Worm (Caenorhabditis elegans) whole organism, L1 larva: Measurements from ENCODE around the gene srx-125.

ENCODE experiments used
- C04F5.9 ChIP-seq: sonication (generic microtip); optimal IDR thresholded peaks from 2 replicates; lab custom pipeline; 2016; ENCODE audit warnings: missing genetic modification characterization, missing compliant biosample characterization
- C16A3.4 ChIP-seq: fragments of 150-350 bp; optimal IDR thresholded peaks from 2 replicates; lab custom pipeline; 2014; ENCODE audit warnings: missing biosample characterization, missing genetic modification characterization
- F16B12.6 ChIP-seq: fragments of 150-350 bp; optimal IDR thresholded peaks from 2 replicates; lab custom pipeline; 2014; ENCODE audit warnings: missing biosample characterization, missing genetic modification characterization
- aha-1 ChIP-seq: fragments of 150-350 bp; optimal IDR thresholded peaks from 2 replicates; lab custom pipeline; 2014; ENCODE audit warnings: missing biosample characterization, missing genetic modification characterization
- aly-2 ChIP-seq: fragments of 150-350 bp; optimal IDR thresholded peaks from 2 replicates; lab custom pipeline; 2014; ENCODE audit warnings: missing biosample characterization, missing genetic modification characterization
- ama-1 ChIP-seq: fragments of 150-350 bp; optimal IDR thresholded peaks from 2 replicates; lab custom pipeline; 2014
- blmp-1 ChIP-seq: fragments of 150-350 bp; optimal IDR thresholded peaks from 2 replicates; lab custom pipeline; 2014; ENCODE audit warnings: missing biosample characterization, missing genetic modification characterization
- ceh-63 ChIP-seq: fragments of 200-800 bp; sonication (Bioruptor generic); optimal IDR thresholded peaks from 2 replicates; lab custom pipeline; 2018; ENCODE audit warnings: mild to moderate bottlenecking, missing genetic modification characterization, missing compliant biosample characterization
- ceh-8 ChIP-seq: fragments of 200-800 bp; sonication (Bioruptor generic); optimal IDR thresholded peaks from 2 replicates; lab custom pipeline; 2018; ENCODE audit warnings: mild to moderate bottlenecking, missing genetic modification characterization, moderate library complexity, missing compliant biosample characterization
- ceh-82 ChIP-seq, 3 experiments: fragments of 150-350 bp in 1 of 3; sonication (generic microtip) in 2 of 3; optimal IDR thresholded peaks; 2 replicates each; lab custom pipeline; 2014 to 2017; ENCODE audit warnings: missing biosample characterization in 3 of 3, missing genetic modification characterization in 3 of 3
- ceh-88 ChIP-seq: fragments of 200-800 bp; sonication (Bioruptor generic); IDR thresholded peaks from 2 replicates; pipeline ENCODE4 v1.3.6; 2022; ENCODE audit warnings: missing genetic modification characterization, missing compliant biosample characterization
- ces-1 ChIP-seq: fragments of 150-350 bp; optimal IDR thresholded peaks from 2 replicates; lab custom pipeline; 2014; ENCODE audit warnings: missing biosample characterization, missing genetic modification reagents, missing genetic modification characterization
- dpl-1 ChIP-seq, 3 experiments: fragments of 150-350 bp in 2 of 3; sonication (generic microtip) in 1 of 3; optimal IDR thresholded peaks; 2 replicates each; lab custom pipeline; 2014 to 2017; ENCODE audit warnings: missing biosample characterization in 3 of 3, missing genetic modification characterization in 3 of 3, missing genetic modification reagents in 3 of 3
- efl-1 ChIP-seq, 4 experiments: fragments of 150-350 bp; optimal IDR thresholded peaks in 3 of 4; peaks in 1 of 4; 1 replicate in 1 of 4; 2 replicates in 3 of 4; lab custom pipeline; 2014; ENCODE audit warnings: missing biosample characterization in 2 of 4, missing genetic modification characterization in 2 of 4, missing genetic modification reagents in 2 of 4
- efl-3 ChIP-seq: fragments of 200-800 bp; sonication (Bioruptor generic); optimal IDR thresholded peaks from 2 replicates; lab custom pipeline; 2018; ENCODE audit warnings: mild to moderate bottlenecking, missing genetic modification characterization, missing compliant biosample characterization
- elt-2 ChIP-seq: sonication (generic microtip); optimal IDR thresholded peaks from 2 replicates; lab custom pipeline; 2016; ENCODE audit warnings: missing genetic modification characterization, mild to moderate bottlenecking, inconsistent platforms, missing compliant biosample characterization, missing genetic modification reagents
- elt-3 ChIP-seq, 6 experiments: fragments of 150-350 bp in 1 of 6; sonication (generic microtip); optimal IDR thresholded peaks; 2 replicates each; lab custom pipeline; 2017 to 2018; ENCODE audit warnings: missing biosample characterization in 6 of 6, missing genetic modification characterization in 6 of 6, inconsistent platforms in 1 of 6
- ets-5 ChIP-seq: fragments of 200-800 bp; sonication (Bioruptor generic); IDR thresholded peaks from 2 replicates; pipeline ENCODE4 v1.3.6; 2022; ENCODE audit warnings: missing genetic modification characterization, missing compliant biosample characterization
- fkh-4 ChIP-seq: sonication (generic microtip); optimal IDR thresholded peaks from 2 replicates; lab custom pipeline; 2016; ENCODE audit warnings: missing compliant biosample characterization, missing genetic modification characterization, borderline replicate concordance
- fkh-8 ChIP-seq: sonication (generic microtip); optimal IDR thresholded peaks from 2 replicates; lab custom pipeline; 2016; ENCODE audit warnings: mild to moderate bottlenecking, missing genetic modification characterization, missing compliant biosample characterization
- fos-1 ChIP-seq: fragments of 150-350 bp; optimal IDR thresholded peaks from 2 replicates; lab custom pipeline; 2014; ENCODE audit warnings: missing biosample characterization, missing genetic modification characterization
- hlh-17 ChIP-seq: fragments of 200-800 bp; sonication (Bioruptor generic); optimal IDR thresholded peaks from 2 replicates; lab custom pipeline; 2018; ENCODE audit warnings: missing genetic modification characterization, mild to moderate bottlenecking, missing compliant biosample characterization, moderate library complexity, borderline replicate concordance
- hpl-2 ChIP-seq: fragments of 150-350 bp; optimal IDR thresholded peaks from 2 replicates; lab custom pipeline; 2014; ENCODE audit warnings: missing biosample characterization, missing genetic modification reagents, missing genetic modification characterization
- irx-1 ChIP-seq: sonication (generic microtip); optimal IDR thresholded peaks from 2 replicates; lab custom pipeline; 2016; ENCODE audit warnings: missing genetic modification characterization, missing compliant biosample characterization
- jun-1 ChIP-seq: fragments of 150-350 bp; optimal IDR thresholded peaks from 2 replicates; lab custom pipeline; 2014; ENCODE audit warnings: missing biosample characterization, missing genetic modification reagents, missing genetic modification characterization
- lin-13 ChIP-seq: fragments of 150-350 bp; optimal IDR thresholded peaks from 2 replicates; lab custom pipeline; 2014; ENCODE audit warnings: missing biosample characterization, missing genetic modification reagents, missing genetic modification characterization
- lin-35 ChIP-seq, 2 experiments: fragments of 150-350 bp; optimal IDR thresholded peaks; 2 replicates each; lab custom pipeline; 2014; ENCODE audit warnings: missing biosample characterization in 2 of 2, missing genetic modification characterization in 2 of 2, missing genetic modification reagents in 2 of 2
- lin-39 ChIP-seq: fragments of 150-350 bp; optimal IDR thresholded peaks from 2 replicates; lab custom pipeline; 2014; ENCODE audit warnings: missing biosample characterization, missing genetic modification reagents, missing genetic modification characterization
- lir-3 ChIP-seq: sonication (generic microtip); optimal IDR thresholded peaks from 2 replicates; lab custom pipeline; 2016; ENCODE audit warnings: mild to moderate bottlenecking, missing genetic modification characterization, moderate library complexity, missing compliant biosample characterization; ENCODE audit not compliant: poor library complexity
- lsy-2 ChIP-seq, 2 experiments: fragments of 150-350 bp; optimal IDR thresholded peaks; 2 replicates each; lab custom pipeline; 2014; ENCODE audit warnings: missing biosample characterization in 2 of 2, missing genetic modification characterization in 2 of 2
- mdl-1 ChIP-seq, 2 experiments: fragments of 150-350 bp; optimal IDR thresholded peaks; 2 replicates each; lab custom pipeline; 2014 to 2017; ENCODE audit warnings: missing biosample characterization in 2 of 2, missing genetic modification characterization in 2 of 2, inconsistent platforms in 1 of 2
- mep-1 ChIP-seq: fragments of 150-350 bp; optimal IDR thresholded peaks from 2 replicates; lab custom pipeline; 2014; ENCODE audit warnings: missing biosample characterization, missing genetic modification characterization
- nhr-12 ChIP-seq: sonication (generic microtip); optimal IDR thresholded peaks from 2 replicates; lab custom pipeline; 2017; ENCODE audit warnings: missing biosample characterization, missing genetic modification characterization
- nhr-19 ChIP-seq: fragments of 200-800 bp; sonication (Bioruptor generic); conservative IDR thresholded peaks from 2 replicates; pipeline ENCODE4 v1.3.6; 2022; ENCODE audit warnings: missing genetic modification characterization, missing compliant biosample characterization
- nhr-20 ChIP-seq: sonication (generic microtip); optimal IDR thresholded peaks from 2 replicates; lab custom pipeline; 2016; ENCODE audit warnings: mild to moderate bottlenecking, missing genetic modification characterization, missing compliant biosample characterization
- nhr-237 ChIP-seq: fragments of 150-350 bp; optimal IDR thresholded peaks from 2 replicates; lab custom pipeline; 2014; ENCODE audit warnings: missing biosample characterization, missing genetic modification characterization
- nhr-28 ChIP-seq: fragments of 150-350 bp; optimal IDR thresholded peaks from 2 replicates; lab custom pipeline; 2014; ENCODE audit warnings: missing biosample characterization, missing genetic modification characterization
- nhr-71 ChIP-seq: sonication (generic microtip); optimal IDR thresholded peaks from 2 replicates; lab custom pipeline; 2016; ENCODE audit warnings: mild to moderate bottlenecking, missing genetic modification characterization, moderate library complexity, missing compliant biosample characterization
- nhr-76 ChIP-seq: sonication (generic microtip); optimal IDR thresholded peaks from 2 replicates; lab custom pipeline; 2017; ENCODE audit warnings: missing biosample characterization, missing genetic modification characterization
- nhr-85 ChIP-seq: sonication (generic microtip); peaks from one replicate; lab custom pipeline; 2016; ENCODE audit warnings: missing genetic modification characterization, inconsistent platforms, missing compliant biosample characterization
- nhr-90 ChIP-seq: sonication (generic microtip); optimal IDR thresholded peaks from 2 replicates; lab custom pipeline; 2016; ENCODE audit warnings: mild to moderate bottlenecking, missing genetic modification characterization, missing compliant biosample characterization; ENCODE audit not compliant: poor library complexity
- pag-3 ChIP-seq: sonication (generic microtip); optimal IDR thresholded peaks from 2 replicates; lab custom pipeline; 2017; ENCODE audit warnings: missing genetic modification characterization, mild to moderate bottlenecking, missing compliant biosample characterization, antibody characterized with exemption, borderline replicate concordance; ENCODE audit not compliant: insufficient read depth
- skn-1 ChIP-seq: fragments of 150-350 bp; optimal IDR thresholded peaks from 2 replicates; lab custom pipeline; 2014; ENCODE audit warnings: missing biosample characterization, missing genetic modification characterization
- snu-23 ChIP-seq: sonication (generic microtip); optimal IDR thresholded peaks from 2 replicates; lab custom pipeline; 2016; ENCODE audit warnings: missing genetic modification characterization, missing compliant biosample characterization
- sup-37 ChIP-seq: fragments of 200-800 bp; sonication (Bioruptor generic); optimal IDR thresholded peaks from 2 replicates; lab custom pipeline; 2018; ENCODE audit warnings: mild to moderate bottlenecking, missing genetic modification characterization, missing compliant biosample characterization
- swsn-7 ChIP-seq: sonication (generic microtip); optimal IDR thresholded peaks from 2 replicates; lab custom pipeline; 2016; ENCODE audit warnings: missing genetic modification characterization, missing compliant biosample characterization
- tbx-2 ChIP-seq: sonication (generic microtip); optimal IDR thresholded peaks from 2 replicates; lab custom pipeline; 2016; ENCODE audit warnings: missing genetic modification characterization, missing compliant biosample characterization
- unc-130 ChIP-seq: fragments of 150-350 bp; optimal IDR thresholded peaks from 2 replicates; lab custom pipeline; 2017; ENCODE audit warnings: missing biosample characterization, missing genetic modification characterization, inconsistent platforms
- xbp-1 ChIP-seq: sonication (generic microtip); optimal IDR thresholded peaks from 2 replicates; lab custom pipeline; 2016; ENCODE audit warnings: missing genetic modification characterization, missing compliant biosample characterization
- zip-4 ChIP-seq: fragments of 200-800 bp; sonication (Bioruptor generic); optimal IDR thresholded peaks from 2 replicates; lab custom pipeline; 2018; ENCODE audit warnings: mild to moderate bottlenecking, missing genetic modification characterization, moderate library complexity, missing compliant biosample characterization

srx-125 gene

DNA sequence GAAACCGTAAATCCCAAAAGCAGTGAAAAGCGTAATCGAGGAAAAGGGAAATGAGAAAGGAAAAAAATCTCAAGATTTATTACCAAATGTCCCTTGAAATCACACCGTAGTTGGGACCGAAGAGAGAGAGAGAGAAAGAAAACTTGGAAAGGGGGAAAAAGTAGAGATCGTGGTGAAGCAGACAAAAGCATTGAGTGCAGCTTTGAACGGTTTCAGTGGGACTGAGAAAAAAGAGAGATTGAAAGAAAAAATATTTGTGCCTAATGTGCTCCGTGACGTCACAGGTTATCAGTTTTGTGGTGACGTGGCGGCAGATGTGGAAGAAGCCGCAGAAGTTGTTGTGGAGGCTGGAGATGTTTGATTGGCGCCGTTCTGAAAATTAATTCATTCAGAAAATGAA lies 3.1 kb downstream of the srx-125 start:
- TF ChIP-seq lin-35 (GFP tag; optimal IDR thresholded peaks at IDR 0.05; lab: Kevin White, UChicago) (no peak), blmp-1 (tag; lab: Kevin White, UChicago) (peak; percentile 63), efl-1 (optimal IDR thresholded peaks at IDR 0.05; lab: Kevin White, UChicago) (no peak), efl-1 (GFP tag; optimal IDR thresholded peaks at IDR 0.05 in 1 of 2; lab: Kevin White, UChicago) (no peak), nhr-12 (no peak), fos-1 (no peak), nhr-85 (peak; percentile 23)

DNA sequence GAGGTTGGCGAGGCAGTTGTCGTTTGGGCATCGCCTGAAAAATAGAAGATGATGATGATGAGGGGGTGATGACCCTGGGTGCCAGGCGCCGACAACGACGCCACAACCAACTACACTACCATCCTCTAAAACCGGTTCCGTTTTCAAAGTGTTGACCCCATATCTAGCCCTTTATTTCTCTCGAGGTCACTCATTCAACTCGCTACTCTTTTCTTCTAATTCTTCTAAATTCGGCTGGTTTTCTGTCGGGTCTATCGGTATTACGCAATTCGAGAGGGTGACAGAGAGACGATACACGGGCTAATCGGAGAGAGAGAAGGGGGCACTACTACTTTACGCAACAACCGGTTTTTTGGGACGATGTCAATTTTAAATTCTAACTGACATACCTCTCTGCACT lies 4.2 kb downstream of the srx-125 start:
- TF ChIP-seq nhr-237 (tag; lab: Kevin White, UChicago), result peak; percentile 59
- no peak for TF ChIP-seq hlh-17 (GFP tag; lab: Kevin White, UChicago)
- no peak for TF ChIP-seq pag-3 (tag; lab: Kevin White, UChicago)
- TF ChIP-seq nhr-90 (tag; lab: Kevin White, UChicago), result peak; percentile 84
- no peak for TF ChIP-seq fkh-4 (tag; lab: Kevin White, UChicago)
- TF ChIP-seq skn-1 (tag; lab: Kevin White, UChicago), result peak; percentile 5
- peak; percentile 14 to 44 for TF ChIP-seq efl-1 (optimal IDR thresholded peaks at IDR 0.05; lab: Kevin White, UChicago)
- peak in 1 of 2 experiments; percentile 94 for TF ChIP-seq efl-1 (GFP tag; optimal IDR thresholded peaks at IDR 0.05 in 1 of 2; lab: Kevin White, UChicago)
- no peak for TF ChIP-seq elt-2 (tag; lab: Kevin White, UChicago)
- TF ChIP-seq lsy-2 (tag; optimal IDR thresholded peaks at IDR 0.05; lab: Kevin White, UChicago), result peak; percentile 63 to 75
- TF ChIP-seq mep-1 (tag; lab: Kevin White, UChicago), result peak; percentile 81
- TF ChIP-seq ceh-82 (tag; optimal IDR thresholded peaks at IDR 0.05; lab: Kevin White, UChicago), result peak in 2 of 3 experiments; percentile 24 to 26
- peak; percentile 62 for TF ChIP-seq C16A3.4 (tag; lab: Kevin White, UChicago)
- TF ChIP-seq nhr-20 (tag; lab: Kevin White, UChicago), result peak; percentile 92
- peak; percentile 100 for TF ChIP-seq nhr-85
- TF ChIP-seq efl-3 (GFP tag; lab: Kevin White, UChicago), result peak; percentile 13
- TF ChIP-seq ceh-88 (GFP tag; lab: Robert Waterston, UW), result no peak
- TF ChIP-seq nhr-28, result no peak
- TF ChIP-seq xbp-1 (tag; lab: Kevin White, UChicago), result peak; percentile 22
- no peak for TF ChIP-seq ets-5 (GFP tag; lab: Robert Waterston, UW)
- TF ChIP-seq blmp-1 (tag; lab: Kevin White, UChicago), result peak; percentile 95
- no peak for TF ChIP-seq lin-39
- TF ChIP-seq lin-13, result peak; percentile 54
- TF ChIP-seq snu-23 (GFP tag; lab: Kevin White, UChicago), result peak; percentile 92
- TF ChIP-seq irx-1 (tag; lab: Kevin White, UChicago), result peak; percentile 62
- peak; percentile 63 for TF ChIP-seq swsn-7 (tag; lab: Kevin White, UChicago)
- TF ChIP-seq dpl-1 (GFP tag; optimal IDR thresholded peaks at IDR 0.05; lab: Kevin White, UChicago), result peak in 2 of 3 experiments; percentile 23 to 63
- peak; percentile 2 for TF ChIP-seq C04F5.9 (tag; lab: Kevin White, UChicago)
- peak; percentile 59 for TF ChIP-seq unc-130
- TF ChIP-seq aha-1 (tag; lab: Kevin White, UChicago), result no peak
- peak; percentile 26 for TF ChIP-seq lir-3 (tag; lab: Kevin White, UChicago)
- peak; percentile 55 for TF ChIP-seq tbx-2 (tag; lab: Kevin White, UChicago)
- TF ChIP-seq hpl-2 (GFP tag; lab: Kevin White, UChicago), result peak; percentile 10
- TF ChIP-seq ces-1 (GFP tag; lab: Kevin White, UChicago), result no peak
- TF ChIP-seq sup-37, result no peak
- TF ChIP-seq ceh-8 (GFP tag; lab: Kevin White, UChicago), result no peak
- TF ChIP-seq nhr-71 (tag; lab: Kevin White, UChicago), result peak; percentile 86
- no peak for TF ChIP-seq F16B12.6 (tag; lab: Kevin White, UChicago)
- no peak for TF ChIP-seq ama-1 (lab: Kevin White, UChicago)
- TF ChIP-seq nhr-76 (tag; lab: Kevin White, UChicago), result no peak
- no peak for TF ChIP-seq ceh-63 (GFP tag; lab: Kevin White, UChicago)
- TF ChIP-seq nhr-19, result peak; percentile 63
- peak; percentile 31 for TF ChIP-seq jun-1 (tag; lab: Kevin White, UChicago)
- no peak for TF ChIP-seq aly-2
- TF ChIP-seq elt-3 (tag; optimal IDR thresholded peaks at IDR 0.05; lab: Kevin White, UChicago), result peak in 5 of 6 experiments; percentile 59 to 96 (median 93)
- TF ChIP-seq zip-4 (GFP tag; lab: Kevin White, UChicago), result peak; percentile 44
- no peak for TF ChIP-seq fkh-8 (tag; lab: Kevin White, UChicago)
- TF ChIP-seq mdl-1 (tag; optimal IDR thresholded peaks at IDR 0.05; lab: Kevin White, UChicago), result peak in 1 of 2 experiments; percentile 68
